Worm (Caenorhabditis elegans) whole organism, L4/young adult: ENCODE measurements around the gene nhr-20.

Source experiments
- W03F9.2 ChIP-seq: fragments of 150-350 bp; optimal IDR thresholded peaks from 2 replicates; lab custom pipeline; 2014; ENCODE audit warnings: missing biosample characterization, missing genetic modification characterization
- dao-5 ChIP-seq: sonication (generic microtip); optimal IDR thresholded peaks from 2 replicates; lab custom pipeline; 2016; ENCODE audit warnings: missing genotype, missing genetic modification characterization, moderate library complexity, missing compliant biosample characterization
- him-1 ChIP-seq: sonication (generic microtip); optimal IDR thresholded peaks from 2 replicates; lab custom pipeline; 2016; ENCODE audit warnings: missing genotype, missing genetic modification reagents, missing genetic modification characterization, missing compliant biosample characterization

ce11 chrIII:4247571-4247970 lies 14.6 kb upstream of the nhr-20 start, which contains the start of gene Y44F5A.1:
- TF ChIP-seq him-1 (tag; lab: Kevin White, UChicago) (no peak), W03F9.2 (tag; lab: Kevin White, UChicago) (no peak), dao-5 (tag; lab: Kevin White, UChicago) (no peak)
